Worm (Caenorhabditis elegans): ENCODE measurements around the gene F36A4.5.

- TF ChIP-seq hnd-1 (tag; optimal IDR thresholded peaks at IDR 0.05) (no peak), tra-4 (tag; optimal IDR thresholded peaks at IDR 0.05) (no peak), hmg-4 (GFP tag; optimal IDR thresholded peaks at IDR 0.05) (no peak), tbx-37 (GFP tag; conservative IDR thresholded peaks at IDR 0.05) (no peak), B0310.2 (tag; optimal IDR thresholded peaks at IDR 0.05) (no peak), tbx-11 (GFP tag; IDR thresholded peaks at IDR 0.05) (no peak), scrt-1 (GFP tag; IDR thresholded peaks at IDR 0.05) (no peak)
Observed at ce11 chrIV:4270925-4271324, 5.6 kb downstream of the F36A4.5 start, which contains the start of gene F36A4.2.

Measured in whole organism, early embryonic.